Fruit fly (Drosophila melanogaster) whole organism, embryonic: Measurements from ENCODE around the gene HDAC4.
A peak's percentile ranks its signal among the peaks of the same experiment; 100 is the strongest.

ENCODE experiments used
- B-H1 ChIP-seq: fragments of 200-800 bp; sonication (Bioruptor generic); IDR thresholded peaks from 3 replicates; pipeline ENCODE4 v1.3.6; 2022; ENCODE audit warnings: missing biosample characterization, missing genetic modification characterization
- B-H2 ChIP-seq: fragments of 200-800 bp; sonication (Bioruptor generic); optimal IDR thresholded peaks from 2 replicates; lab custom pipeline; 2018; ENCODE audit warnings: missing biosample characterization, mild to moderate bottlenecking, missing genetic modification characterization
- Blimp-1 ChIP-seq: fragments of 200-800 bp; sonication (Bioruptor generic); optimal IDR thresholded peaks from 3 replicates; lab custom pipeline; 2018; ENCODE audit warnings: missing biosample characterization, missing genetic modification characterization, mild to moderate bottlenecking, moderate library complexity, missing genetic modification reagents
- CG12071 ChIP-seq: fragments of 200-800 bp; sonication (Bioruptor generic); optimal IDR thresholded peaks from 3 replicates; lab custom pipeline; 2018; ENCODE audit warnings: missing biosample characterization, mild to moderate bottlenecking, missing genetic modification characterization
- CG13894 ChIP-seq: fragments of 200-800 bp; sonication (Bioruptor generic); optimal IDR thresholded peaks from 3 replicates; lab custom pipeline; 2018; ENCODE audit warnings: missing biosample characterization, mild to moderate bottlenecking, missing genetic modification characterization, moderate library complexity
- CG14965 ChIP-seq: fragments of 200-800 bp; sonication (Bioruptor generic); optimal IDR thresholded peaks from 2 replicates; lab custom pipeline; 2016; ENCODE audit warnings: missing biosample characterization, missing genetic modification characterization, borderline replicate concordance
- CG1602 ChIP-seq: fragments of 200-800 bp; sonication (Bioruptor generic); optimal IDR thresholded peaks from 3 replicates; lab custom pipeline; 2016; ENCODE audit warnings: missing biosample characterization, missing genetic modification characterization
- CG17612 ChIP-seq: fragments of 200-800 bp; sonication (Bioruptor generic); IDR thresholded peaks from 2 replicates; pipeline ENCODE4 v1.3.6; 2022; ENCODE audit warnings: missing biosample characterization, missing genetic modification characterization
- CG17912 ChIP-seq: fragments of 200-800 bp; sonication (Bioruptor generic); optimal IDR thresholded peaks from 2 replicates; lab custom pipeline; 2018; ENCODE audit warnings: missing biosample characterization, mild to moderate bottlenecking, missing genetic modification characterization
- CG18619 ChIP-seq: fragments of 200-800 bp; sonication (Bioruptor generic); optimal IDR thresholded peaks from 3 replicates; lab custom pipeline; 2017; ENCODE audit warnings: missing biosample characterization, mild to moderate bottlenecking, missing genetic modification characterization
- CG2712 ChIP-seq: fragments of 200-800 bp; optimal IDR thresholded peaks from 3 replicates; lab custom pipeline; 2019; ENCODE audit warnings: missing biosample characterization, mild to moderate bottlenecking, missing genetic modification characterization, moderate library complexity
- CG2889 ChIP-seq: fragments of 200-800 bp; sonication (Bioruptor generic); IDR thresholded peaks from 3 replicates; pipeline ENCODE4 v1.3.6; 2022; ENCODE audit warnings: missing biosample characterization, missing genetic modification characterization
- CG34422 ChIP-seq: fragments of 200-800 bp; sonication (Bioruptor generic); IDR thresholded peaks from 3 replicates; pipeline ENCODE4 v1.3.6; 2022; ENCODE audit warnings: missing biosample characterization, missing genetic modification characterization
- CG42726 ChIP-seq: fragments of 200-800 bp; sonication (Bioruptor generic); IDR thresholded peaks from 2 replicates; pipeline ENCODE4 v1.3.6; 2022; ENCODE audit warnings: missing biosample characterization, missing genetic modification characterization; ENCODE audit not compliant: partially characterized antibody
- CG5953 ChIP-seq: fragments of 200-800 bp; sonication (Bioruptor generic); IDR thresholded peaks from 2 replicates; pipeline ENCODE4 v1.3.6; 2022; ENCODE audit warnings: missing biosample characterization, missing genetic modification characterization
- CG6854 ChIP-seq: fragments of 200-800 bp; sonication (Bioruptor generic); optimal IDR thresholded peaks from 3 replicates; lab custom pipeline; 2017; ENCODE audit warnings: missing biosample characterization, mild to moderate bottlenecking, missing genetic modification characterization
- CG8281 ChIP-seq: fragments of 200-800 bp; sonication (Bioruptor generic); optimal IDR thresholded peaks from 2 replicates; lab custom pipeline; 2018; ENCODE audit warnings: missing biosample characterization, mild to moderate bottlenecking, missing genetic modification characterization, moderate library complexity
- CG8359 ChIP-seq: fragments of 200-800 bp; sonication (Bioruptor generic); optimal IDR thresholded peaks from 2 replicates; lab custom pipeline; 2017; ENCODE audit warnings: missing biosample characterization, mild to moderate bottlenecking, missing genetic modification characterization, borderline replicate concordance
- CG8765 ChIP-seq: fragments of 200-800 bp; sonication (Bioruptor generic); IDR thresholded peaks from 2 replicates; pipeline ENCODE4 v1.3.6; 2022; ENCODE audit warnings: missing biosample characterization, missing genetic modification characterization
- CG9876 ChIP-seq: fragments of 200-800 bp; sonication (Bioruptor generic); optimal IDR thresholded peaks from 2 replicates; lab custom pipeline; 2016; ENCODE audit warnings: missing biosample characterization, missing genetic modification characterization
- Eip74EF ChIP-seq, 2 experiments: fragments of 200-800 bp in 1 of 2; fragments of >200 bp in 1 of 2; sonication (Bioruptor generic) in 1 of 2; optimal IDR thresholded peaks; 2 replicates each; lab custom pipeline; 2017 to 2019; ENCODE audit warnings: missing biosample characterization in 2 of 2, missing genetic modification characterization in 2 of 2, mild to moderate bottlenecking in 1 of 2, moderate library complexity in 1 of 2
- HHEX ChIP-seq: fragments of 200-800 bp; sonication (Bioruptor generic); optimal IDR thresholded peaks from 3 replicates; lab custom pipeline; 2017; ENCODE audit warnings: missing biosample characterization, mild to moderate bottlenecking, missing genetic modification characterization, missing genetic modification reagents
- HLHmδ ChIP-seq: fragments of 200-800 bp; sonication (Bioruptor generic); optimal IDR thresholded peaks from 2 replicates; lab custom pipeline; 2018; ENCODE audit warnings: missing biosample characterization, mild to moderate bottlenecking, missing genetic modification characterization, moderate library complexity
- MBD-R2 ChIP-seq: fragments of 200-800 bp; sonication (Bioruptor generic); IDR thresholded peaks from 2 replicates; pipeline ENCODE4 v1.3.6; 2022; ENCODE audit warnings: missing biosample characterization, missing genetic modification characterization
- NC2β ChIP-seq: fragments of 200-800 bp; sonication (Bioruptor generic); optimal IDR thresholded peaks from 2 replicates; lab custom pipeline; 2016; ENCODE audit warnings: missing biosample characterization, missing genetic modification characterization
- Poxn ChIP-seq: fragments of 200-800 bp; sonication (Bioruptor generic); IDR thresholded peaks from 2 replicates; pipeline ENCODE4 v1.3.6; 2022; ENCODE audit warnings: missing biosample characterization, missing genetic modification characterization
- ase ChIP-seq: fragments of 200-800 bp; sonication (Bioruptor generic); IDR thresholded peaks from 3 replicates; pipeline ENCODE4 v1.3.6; 2022; ENCODE audit warnings: missing biosample characterization, missing genetic modification characterization
- ash1 ChIP-seq: fragments of 200-800 bp; sonication (Bioruptor generic); optimal IDR thresholded peaks from 2 replicates; lab custom pipeline; 2018; ENCODE audit warnings: missing biosample characterization, mild to moderate bottlenecking, missing genetic modification characterization
- bigmax ChIP-seq: fragments of 200-800 bp; sonication (Bioruptor generic); optimal IDR thresholded peaks from 2 replicates; lab custom pipeline; 2018; ENCODE audit warnings: missing biosample characterization, mild to moderate bottlenecking, missing genetic modification characterization
- croc ChIP-seq: fragments of 200-800 bp; sonication (Bioruptor generic); conservative IDR thresholded peaks from 3 replicates; pipeline ENCODE4 v1.3.6; 2022; ENCODE audit warnings: missing biosample characterization, missing genetic modification characterization
- crol ChIP-seq: fragments of 200-800 bp; sonication (Bioruptor generic); IDR thresholded peaks from 2 replicates; pipeline ENCODE4 v1.3.6; 2022; ENCODE audit warnings: missing biosample characterization, missing genetic modification characterization
- dan ChIP-seq: fragments of 200-800 bp; sonication (Bioruptor generic); IDR thresholded peaks from 2 replicates; pipeline ENCODE4 v1.3.6; 2022; ENCODE audit warnings: missing biosample characterization, missing genetic modification characterization
- disco-r ChIP-seq: fragments of 200-800 bp; sonication (Bioruptor generic); optimal IDR thresholded peaks from 2 replicates; lab custom pipeline; 2016; ENCODE audit warnings: missing biosample characterization, missing genetic modification characterization
- dysf ChIP-seq: fragments of 200-800 bp; sonication (Bioruptor generic); IDR thresholded peaks from 3 replicates; pipeline ENCODE4 v1.3.6; 2022; ENCODE audit warnings: missing biosample characterization, missing genetic modification characterization
- fu2 ChIP-seq: fragments of 200-800 bp; sonication (Bioruptor generic); optimal IDR thresholded peaks from 2 replicates; lab custom pipeline; 2016; ENCODE audit warnings: missing biosample characterization, missing genetic modification characterization
- h ChIP-seq: fragments of >200 bp; optimal IDR thresholded peaks from 2 replicates; lab custom pipeline; 2017
- hth ChIP-seq: fragments of >200 bp; optimal IDR thresholded peaks from 2 replicates; lab custom pipeline; 2017; ENCODE audit warnings: inconsistent platforms
- jumu ChIP-seq: fragments of 200-800 bp; sonication (Bioruptor generic); optimal IDR thresholded peaks from 3 replicates; lab custom pipeline; 2016; ENCODE audit warnings: missing biosample characterization, missing genetic modification characterization
- mam ChIP-seq: fragments of 200-800 bp; sonication (Bioruptor generic); optimal IDR thresholded peaks from 3 replicates; lab custom pipeline; 2016; ENCODE audit warnings: missing biosample characterization, missing genetic modification characterization
- odd ChIP-seq: fragments of 200-800 bp; sonication (Bioruptor generic); optimal IDR thresholded peaks from 2 replicates; lab custom pipeline; 2017; ENCODE audit warnings: missing biosample characterization, mild to moderate bottlenecking, missing genetic modification characterization
- org-1 ChIP-seq: fragments of 200-800 bp; sonication (Bioruptor generic); optimal IDR thresholded peaks from 2 replicates; lab custom pipeline; 2017; ENCODE audit warnings: missing biosample characterization, missing genetic modification characterization
- pum ChIP-seq: fragments of 200-800 bp; sonication (Bioruptor generic); optimal IDR thresholded peaks from 2 replicates; lab custom pipeline; 2016; ENCODE audit warnings: missing biosample characterization, missing genetic modification characterization
- ranshi ChIP-seq: fragments of 200-800 bp; sonication (Bioruptor generic); IDR thresholded peaks from 2 replicates; pipeline ENCODE4 v1.3.6; 2022; ENCODE audit warnings: missing biosample characterization, missing genetic modification characterization
- sc ChIP-seq, 3 experiments: fragments of >200 bp in 2 of 3; fragments of 200-800 bp in 1 of 3; sonication (Bioruptor generic) in 1 of 3; optimal IDR thresholded peaks; 2 replicates in 2 of 3; 3 replicates in 1 of 3; lab custom pipeline; 2017; ENCODE audit warnings: mild to moderate bottlenecking in 1 of 3, missing biosample characterization in 1 of 3, missing genetic modification characterization in 1 of 3, missing genetic modification reagents in 1 of 3
- scrt ChIP-seq: fragments of 200-800 bp; sonication (Bioruptor generic); optimal IDR thresholded peaks from 2 replicates; lab custom pipeline; 2018; ENCODE audit warnings: missing biosample characterization, mild to moderate bottlenecking, missing genetic modification characterization, moderate library complexity
- shn ChIP-seq: fragments of 200-800 bp; sonication (Bioruptor generic); optimal IDR thresholded peaks from 3 replicates; lab custom pipeline; 2016; ENCODE audit warnings: missing biosample characterization, missing genetic modification characterization
- slp2 ChIP-seq: fragments of 200-800 bp; sonication (Bioruptor generic); optimal IDR thresholded peaks from 2 replicates; lab custom pipeline; 2016; ENCODE audit warnings: missing biosample characterization, missing genetic modification characterization
- stwl ChIP-seq: fragments of 200-800 bp; sonication (Bioruptor generic); optimal IDR thresholded peaks from 3 replicates; lab custom pipeline; 2018; ENCODE audit warnings: missing biosample characterization, mild to moderate bottlenecking, missing genetic modification characterization, moderate library complexity
- tap ChIP-seq: fragments of 200-800 bp; optimal IDR thresholded peaks from 3 replicates; lab custom pipeline; 2019; ENCODE audit warnings: missing biosample characterization, mild to moderate bottlenecking, missing genetic modification characterization, moderate library complexity
- unc-4 ChIP-seq: fragments of 200-800 bp; sonication (Bioruptor generic); IDR thresholded peaks from 2 replicates; pipeline ENCODE4 v1.3.6; 2022; ENCODE audit warnings: missing biosample characterization, missing genetic modification characterization; ENCODE audit not compliant: partially characterized antibody
- wdn ChIP-seq: fragments of 200-800 bp; sonication (Bioruptor generic); IDR thresholded peaks from 2 replicates; pipeline ENCODE4 v1.3.6; 2022; ENCODE audit warnings: missing biosample characterization, missing genetic modification characterization

Gene HDAC4

dm6 chrX:13332702-13333243 is 47.3 kb upstream of the HDAC4 start (continued):
- TF ChIP-seq stwl, result no peak
- peak; percentile 4 for TF ChIP-seq org-1 (GFP tag; lab: Kevin White, UChicago)
- TF ChIP-seq ranshi, result no peak
- TF ChIP-seq shn (GFP tag; lab: Kevin White, UChicago), result peak; percentile 33
- no peak for TF ChIP-seq odd (GFP tag; lab: Kevin White, UChicago)
- no peak for TF ChIP-seq Eip74EF (GFP tag; optimal IDR thresholded peaks at IDR 0.05; lab: Kevin White, UChicago)
- no peak for TF ChIP-seq h (lab: Kevin White, UChicago)
- no peak for TF ChIP-seq CG42726 (GFP tag; lab: Robert Waterston, UW)
- TF ChIP-seq CG12071 (GFP tag; lab: Kevin White, UChicago), result no peak
- no peak for TF ChIP-seq CG2889
- no peak for TF ChIP-seq CG6854 (GFP tag; lab: Kevin White, UChicago)
- no peak for TF ChIP-seq sc (optimal IDR thresholded peaks at IDR 0.05; lab: Kevin White, UChicago)
- no peak for TF ChIP-seq sc (GFP tag; optimal IDR thresholded peaks at IDR 0.05; lab: Kevin White, UChicago)
- TF ChIP-seq disco-r (GFP tag; lab: Kevin White, UChicago), result no peak
- no peak for TF ChIP-seq unc-4
- no peak for TF ChIP-seq HLHmδ
- TF ChIP-seq CG9876 (GFP tag; lab: Kevin White, UChicago), result no peak
- peak; percentile 49 for TF ChIP-seq mam
- TF ChIP-seq dysf (GFP tag; lab: Robert Waterston, UW), result no peak; the same call in 1 of the 3 replicates
- TF ChIP-seq CG13894 (tag; lab: Kevin White, UChicago), result peak; percentile 29
- no peak for TF ChIP-seq scrt (GFP tag; lab: Kevin White, UChicago)
- no peak for TF ChIP-seq B-H2
- TF ChIP-seq ash1 (GFP tag; lab: Kevin White, UChicago), result no peak
- TF ChIP-seq HHEX (GFP tag; lab: Kevin White, UChicago), result no peak
- no peak for TF ChIP-seq Poxn (GFP tag; lab: Robert Waterston, UW)
- TF ChIP-seq CG34422, result no peak
- TF ChIP-seq Blimp-1 (GFP tag; lab: Kevin White, UChicago), result no peak
- no peak for TF ChIP-seq CG5953 (GFP tag; lab: Robert Waterston, UW)
- no peak for TF ChIP-seq CG17612 (GFP tag; lab: Robert Waterston, UW)
- TF ChIP-seq bigmax, result no peak
- TF ChIP-seq ase (GFP tag; lab: Robert Waterston, UW), result no peak
- no peak for TF ChIP-seq CG2712 (tag; lab: Kevin White, UChicago)
- TF ChIP-seq CG1602 (GFP tag; lab: Kevin White, UChicago), result no peak
- no peak for TF ChIP-seq fu2 (GFP tag; lab: Kevin White, UChicago)
- no peak for TF ChIP-seq CG8765 (GFP tag; lab: Robert Waterston, UW)
- peak; percentile 16 for TF ChIP-seq CG18619 (GFP tag; lab: Kevin White, UChicago)
- TF ChIP-seq jumu (GFP tag; lab: Kevin White, UChicago), result peak; percentile 31
- no peak for TF ChIP-seq CG17912 (GFP tag; lab: Kevin White, UChicago)
- peak; percentile 14 for TF ChIP-seq pum (GFP tag; lab: Kevin White, UChicago)
- no peak for TF ChIP-seq dan
- TF ChIP-seq hth, result no peak
- TF ChIP-seq crol (GFP tag; lab: Robert Waterston, UW), result no peak
- TF ChIP-seq slp2, result no peak
- no peak for TF ChIP-seq wdn (GFP tag; lab: Robert Waterston, UW)
- no peak for TF ChIP-seq MBD-R2
- TF ChIP-seq croc, result no peak
- no peak for TF ChIP-seq tap (tag; lab: Kevin White, UChicago)
- TF ChIP-seq CG8359 (GFP tag; lab: Kevin White, UChicago), result no peak
- no peak for TF ChIP-seq CG8281 (tag; lab: Kevin White, UChicago)
- TF ChIP-seq NC2β (GFP tag; lab: Kevin White, UChicago), result no peak
- TF ChIP-seq CG14965 (GFP tag; lab: Kevin White, UChicago), result no peak
- no peak for TF ChIP-seq B-H1 (GFP tag; lab: Robert Waterston, UW)
